Fruit fly (Drosophila melanogaster) whole organism, embryonic: ENCODE data around the gene CG10761.
A peak's percentile ranks its signal among the peaks of the same experiment; 100 is the strongest.

Experiments
- Atf3 ChIP-seq: fragments of 200-800 bp; sonication (Bioruptor generic); optimal IDR thresholded peaks from 3 replicates; lab custom pipeline; 2016; ENCODE audit warnings: missing biosample characterization, missing genetic modification characterization
- CG1024 ChIP-seq: fragments of 200-800 bp; sonication (Bioruptor generic); IDR thresholded peaks from 2 replicates; pipeline ENCODE4 v1.3.6; 2022; ENCODE audit warnings: missing biosample characterization, missing genetic modification characterization
- CG10267 ChIP-seq: fragments of 200-800 bp; sonication (Bioruptor generic); optimal IDR thresholded peaks from 2 replicates; lab custom pipeline; 2018; ENCODE audit warnings: missing biosample characterization, mild to moderate bottlenecking, missing genetic modification characterization, moderate library complexity
- CG11085 ChIP-seq: fragments of 200-800 bp; sonication (Bioruptor generic); IDR thresholded peaks from 2 replicates; pipeline ENCODE4 v1.3.6; 2022; ENCODE audit warnings: missing biosample characterization, missing genetic modification characterization
- CG12659 ChIP-seq: fragments of 200-800 bp; sonication (Bioruptor generic); optimal IDR thresholded peaks from 3 replicates; lab custom pipeline; 2017; ENCODE audit warnings: mild to moderate bottlenecking, missing biosample characterization, missing genetic modification reagents, missing genetic modification characterization
- CG13287 ChIP-seq: fragments of 200-800 bp; sonication (Bioruptor generic); IDR thresholded peaks from 2 replicates; pipeline ENCODE4 v1.3.6; 2022; ENCODE audit warnings: missing biosample characterization, missing genetic modification characterization; ENCODE audit not compliant: partially characterized antibody
- CG14441 ChIP-seq: fragments of 200-800 bp; sonication (Bioruptor generic); IDR thresholded peaks from 2 replicates; pipeline ENCODE4 v1.3.6; 2022; ENCODE audit warnings: missing biosample characterization, missing genetic modification characterization
- CG14667 ChIP-seq: fragments of 200-800 bp; sonication (Bioruptor generic); IDR thresholded peaks from 2 replicates; pipeline ENCODE4 v1.3.6; 2022; ENCODE audit warnings: missing biosample characterization, missing genetic modification characterization
- CG14860 ChIP-seq: fragments of 200-800 bp; sonication (Bioruptor generic); IDR thresholded peaks from 3 replicates; pipeline ENCODE4 v1.3.6; 2022; ENCODE audit warnings: missing biosample characterization, missing genetic modification characterization; ENCODE audit not compliant: partially characterized antibody
- CG1647 ChIP-seq: fragments of 200-800 bp; sonication (Bioruptor generic); optimal IDR thresholded peaks from 3 replicates; lab custom pipeline; 2016; ENCODE audit warnings: missing biosample characterization, missing genetic modification characterization
- CG16813 ChIP-seq: fragments of 200-800 bp; sonication (Bioruptor generic); IDR thresholded peaks from 3 replicates; pipeline ENCODE4 v1.3.6; 2022; ENCODE audit warnings: missing biosample characterization, missing genetic modification characterization; ENCODE audit not compliant: partially characterized antibody
- CG17359 ChIP-seq: fragments of 200-800 bp; sonication (Bioruptor generic); optimal IDR thresholded peaks from 3 replicates; lab custom pipeline; 2018; ENCODE audit warnings: missing biosample characterization, mild to moderate bottlenecking, missing genetic modification characterization, moderate library complexity
- CG17802 ChIP-seq: fragments of 200-800 bp; sonication (Bioruptor generic); optimal IDR thresholded peaks from 2 replicates; lab custom pipeline; 2018; ENCODE audit warnings: missing biosample characterization, mild to moderate bottlenecking, missing genetic modification characterization, moderate library complexity
- CG17912 ChIP-seq: fragments of 200-800 bp; sonication (Bioruptor generic); optimal IDR thresholded peaks from 2 replicates; lab custom pipeline; 2018; ENCODE audit warnings: missing biosample characterization, mild to moderate bottlenecking, missing genetic modification characterization
- CG18011 ChIP-seq: fragments of 200-800 bp; sonication (Bioruptor generic); optimal IDR thresholded peaks from 2 replicates; lab custom pipeline; 2017; ENCODE audit warnings: missing biosample characterization, missing genetic modification characterization, mild to moderate bottlenecking, moderate library complexity, missing genotype
- CG2678 ChIP-seq: fragments of 200-800 bp; sonication (Bioruptor generic); optimal IDR thresholded peaks from 3 replicates; lab custom pipeline; 2019; ENCODE audit warnings: missing biosample characterization, mild to moderate bottlenecking, missing genetic modification characterization, moderate library complexity
- CG30431 ChIP-seq: fragments of 200-800 bp; sonication (Bioruptor generic); optimal IDR thresholded peaks from 2 replicates; lab custom pipeline; 2017; ENCODE audit warnings: missing biosample characterization, missing genetic modification characterization
- CG6791 ChIP-seq: fragments of 200-800 bp; sonication (Bioruptor generic); IDR thresholded peaks from 3 replicates; pipeline ENCODE4 v1.3.6; 2022; ENCODE audit warnings: missing biosample characterization, missing genetic modification characterization; ENCODE audit not compliant: partially characterized antibody
- CG8359 ChIP-seq: fragments of 200-800 bp; sonication (Bioruptor generic); optimal IDR thresholded peaks from 2 replicates; lab custom pipeline; 2017; ENCODE audit warnings: missing biosample characterization, mild to moderate bottlenecking, missing genetic modification characterization, borderline replicate concordance
- Camta ChIP-seq: fragments of 200-800 bp; sonication (Bioruptor generic); optimal IDR thresholded peaks from 2 replicates; lab custom pipeline; 2016; ENCODE audit warnings: missing biosample characterization, missing genetic modification characterization
- Doc3 ChIP-seq: fragments of 200-800 bp; sonication (Bioruptor generic); IDR thresholded peaks from 3 replicates; pipeline ENCODE4 v1.3.6; 2022; ENCODE audit warnings: missing biosample characterization, missing genetic modification characterization; ENCODE audit not compliant: partially characterized antibody
- Hmx ChIP-seq: fragments of 200-800 bp; sonication (Bioruptor generic); optimal IDR thresholded peaks from 2 replicates; lab custom pipeline; 2016; ENCODE audit warnings: missing biosample characterization, missing genetic modification characterization
- Lpt ChIP-seq: fragments of >200 bp; optimal IDR thresholded peaks from 2 replicates; lab custom pipeline; 2018; ENCODE audit warnings: missing biosample characterization, missing genetic modification characterization
- Mad ChIP-seq: fragments of 200-800 bp; sonication (Bioruptor generic); optimal IDR thresholded peaks from 2 replicates; lab custom pipeline; 2016; ENCODE audit warnings: missing biosample characterization, missing genetic modification characterization
- Nf-YB ChIP-seq: fragments of 200-800 bp; sonication (Bioruptor generic); optimal IDR thresholded peaks from 3 replicates; lab custom pipeline; 2019; ENCODE audit warnings: missing biosample characterization, mild to moderate bottlenecking, missing genetic modification characterization, moderate library complexity
- Oaz ChIP-seq: fragments of 200-800 bp; sonication (Bioruptor generic); IDR thresholded peaks from 2 replicates; pipeline ENCODE4 v1.3.6; 2022; ENCODE audit warnings: missing biosample characterization, missing genetic modification characterization
- Vsx1 ChIP-seq: fragments of 200-800 bp; sonication (Bioruptor generic); optimal IDR thresholded peaks from 2 replicates; lab custom pipeline; 2017; ENCODE audit warnings: missing biosample characterization, mild to moderate bottlenecking, missing genetic modification characterization, missing genetic modification reagents
- amos ChIP-seq: fragments of 200-800 bp; sonication (Bioruptor generic); IDR thresholded peaks from 2 replicates; pipeline ENCODE4 v1.3.6; 2022; ENCODE audit warnings: missing biosample characterization, missing genetic modification characterization; ENCODE audit not compliant: partially characterized antibody
- cato ChIP-seq: fragments of 200-800 bp; sonication (Bioruptor generic); optimal IDR thresholded peaks from 2 replicates; lab custom pipeline; 2016; ENCODE audit warnings: missing biosample characterization, missing genetic modification characterization, borderline replicate concordance
- chif ChIP-seq, 2 experiments: fragments of 200-800 bp; sonication (Bioruptor generic); optimal IDR thresholded peaks; 3 replicates each; lab custom pipeline; 2016; ENCODE audit warnings: missing biosample characterization in 2 of 2, missing genetic modification characterization in 2 of 2
- exex ChIP-seq: fragments of 200-800 bp; sonication (Bioruptor generic); optimal IDR thresholded peaks from 4 replicates; lab custom pipeline; 2018; ENCODE audit warnings: missing biosample characterization, mild to moderate bottlenecking, missing genetic modification characterization, moderate library complexity
- fu2 ChIP-seq: fragments of 200-800 bp; sonication (Bioruptor generic); optimal IDR thresholded peaks from 2 replicates; lab custom pipeline; 2016; ENCODE audit warnings: missing biosample characterization, missing genetic modification characterization
- jing ChIP-seq: fragments of 200-800 bp; sonication (Bioruptor generic); optimal IDR thresholded peaks from 2 replicates; lab custom pipeline; 2018; ENCODE audit warnings: missing biosample characterization, mild to moderate bottlenecking, missing genetic modification characterization
- otp ChIP-seq: fragments of 200-800 bp; sonication (Bioruptor generic); IDR thresholded peaks from 3 replicates; pipeline ENCODE4, ENCODE4 v1.3.6; 2022; ENCODE audit warnings: missing biosample characterization, missing genetic modification characterization
- pfk ChIP-seq: fragments of 200-800 bp; sonication (Bioruptor generic); optimal IDR thresholded peaks from 2 replicates; lab custom pipeline; 2018; ENCODE audit warnings: missing biosample characterization, mild to moderate bottlenecking, missing genetic modification characterization, moderate library complexity
- run ChIP-seq: fragments of 200-800 bp; sonication (Bioruptor generic); optimal IDR thresholded peaks from 3 replicates; lab custom pipeline; 2018; ENCODE audit warnings: missing biosample characterization, mild to moderate bottlenecking, missing genetic modification characterization
- sc ChIP-seq, 3 experiments: fragments of >200 bp in 2 of 3; fragments of 200-800 bp in 1 of 3; sonication (Bioruptor generic) in 1 of 3; optimal IDR thresholded peaks; 2 replicates in 2 of 3; 3 replicates in 1 of 3; lab custom pipeline; 2017; ENCODE audit warnings: mild to moderate bottlenecking in 1 of 3, missing biosample characterization in 1 of 3, missing genetic modification characterization in 1 of 3, missing genetic modification reagents in 1 of 3
- stc ChIP-seq: fragments of 200-800 bp; sonication (Bioruptor generic); IDR thresholded peaks from 2 replicates; pipeline ENCODE4 v1.3.6; 2022; ENCODE audit warnings: missing biosample characterization, missing genetic modification characterization
- stwl ChIP-seq: fragments of 200-800 bp; sonication (Bioruptor generic); optimal IDR thresholded peaks from 3 replicates; lab custom pipeline; 2018; ENCODE audit warnings: missing biosample characterization, mild to moderate bottlenecking, missing genetic modification characterization, moderate library complexity
- sug ChIP-seq: fragments of 200-800 bp; optimal IDR thresholded peaks from 2 replicates; lab custom pipeline; 2019; ENCODE audit warnings: missing biosample characterization, mild to moderate bottlenecking, missing genetic modification characterization, moderate library complexity
- tin ChIP-seq: fragments of 200-800 bp; sonication (Bioruptor generic); optimal IDR thresholded peaks from 3 replicates; lab custom pipeline; 2016; ENCODE audit warnings: missing biosample characterization, missing genetic modification characterization

CG10761 gene

dm6 chrX:8140707-8141106, 21.9 kb downstream of the CG10761 start:
- TF ChIP-seq CG12659 (GFP tag; lab: Kevin White, UChicago) (no peak), CG17802 (peak; percentile 28), sug (peak; percentile 2), exex (tag; lab: Kevin White, UChicago) (peak; percentile 73), CG13287 (GFP tag; lab: Robert Waterston, UW) (no peak), Vsx1 (GFP tag; lab: Kevin White, UChicago) (peak; percentile 42), pfk (peak; percentile 92)
- TF ChIP-seq, all 482 proteins: peak for 5

dm6 chrX:8137285-8137684, 25.3 kb downstream of the CG10761 start:
- TF ChIP-seq Nf-YB (GFP tag; lab: Kevin White, UChicago) (no peak), tin (GFP tag; lab: Kevin White, UChicago) (no peak), Lpt (GFP tag; lab: Kevin White, UChicago) (no peak), CG17912 (no peak), CG8359 (GFP tag; lab: Kevin White, UChicago) (no peak), CG10267 (peak; percentile 21), run (no peak), stc (GFP tag; lab: Robert Waterston, UW) (no peak), CG18011 (no peak), chif (GFP tag; optimal IDR thresholded peaks at IDR 0.05; lab: Kevin White, UChicago) (no peak), CG11085 (GFP tag; lab: Robert Waterston, UW) (no peak), otp (GFP tag; lab: Robert Waterston, UW) (no peak), CG14667 (GFP tag; lab: Robert Waterston, UW) (no peak), CG14441 (GFP tag; lab: Robert Waterston, UW) (no peak), Hmx (no peak), CG14860 (0 out of 3 replicates have a peak, but pooled peaks have one; percentile 31), sc (optimal IDR thresholded peaks at IDR 0.05; lab: Kevin White, UChicago) (no peak), sc (GFP tag; optimal IDR thresholded peaks at IDR 0.05; lab: Kevin White, UChicago) (no peak), cato (GFP tag; lab: Kevin White, UChicago) (no peak), CG13287 (GFP tag; lab: Robert Waterston, UW) (peak; percentile 45; the same call in 1 of the 2 replicates), amos (0 out of 2 replicates have a peak, but pooled peaks have one; percentile 10), Doc3 (GFP tag; lab: Robert Waterston, UW) (0 out of 3 replicates have a peak, but pooled peaks have one; percentile 26), jing (GFP tag; lab: Kevin White, UChicago) (no peak), fu2 (GFP tag; lab: Kevin White, UChicago) (no peak), Mad (GFP tag; lab: Kevin White, UChicago) (no peak), CG16813 (GFP tag; lab: Robert Waterston, UW) (peak; percentile 17; the same call in 1 of the 3 replicates), CG17359 (tag; lab: Kevin White, UChicago) (no peak), CG30431 (GFP tag; lab: Kevin White, UChicago) (no peak), CG6791 (GFP tag; lab: Robert Waterston, UW) (peak; percentile 45; the same call in 1 of the 3 replicates), Camta (GFP tag; lab: Kevin White, UChicago) (no peak), Atf3 (GFP tag; lab: Kevin White, UChicago) (no peak), CG1647 (GFP tag; lab: Kevin White, UChicago) (no peak), stwl (tag; lab: Kevin White, UChicago) (peak; percentile 98), Oaz (GFP tag; lab: Robert Waterston, UW) (no peak), CG1024 (GFP tag; lab: Robert Waterston, UW) (no peak), CG2678 (tag; lab: Kevin White, UChicago) (no peak)
